Worm (Caenorhabditis elegans): ENCODE results near the gene C10A4.1.

The C10A4.1 gene

ce11 chrX:7376941-7377340, 39.2 kb upstream of the C10A4.1 start, which contains the start of gene npr-8 (continued):
- no peak for TF ChIP-seq ets-4 (GFP tag; optimal IDR thresholded peaks at IDR 0.05)
- TF ChIP-seq F33H1.4 (GFP tag; IDR thresholded peaks at IDR 0.05), result no peak

- TF ChIP-seq lin-54 (GFP tag; optimal IDR thresholded peaks at IDR 0.05) (no peak), B0261.1 (tag; optimal IDR thresholded peaks at IDR 0.05) (peak; percentile 72), him-1 (tag; optimal IDR thresholded peaks at IDR 0.05) (peak; percentile 78), attf-6 (GFP tag; IDR thresholded peaks at IDR 0.05) (no peak), Y56A3A.18 (GFP tag; IDR thresholded peaks at IDR 0.05) (no peak), mes-4 (tag; optimal IDR thresholded peaks at IDR 0.05) (peak; percentile 31), tbx-9 (tag; optimal IDR thresholded peaks at IDR 0.05; ENCODE audit: borderline replicate concordance) (no peak), dox-1 (GFP tag; IDR thresholded peaks at IDR 0.05) (no peak), hlh-26 (GFP tag; conservative IDR thresholded peaks at IDR 0.05) (no peak), attf-3 (GFP tag; conservative IDR thresholded peaks at IDR 0.05) (no peak), nhr-90 (tag; optimal IDR thresholded peaks at IDR 0.05) (no peak), ztf-22 (GFP tag; optimal IDR thresholded peaks at IDR 0.05) (no peak), chd-7 (tag; optimal IDR thresholded peaks at IDR 0.05) (no peak), mcd-1 (GFP tag; IDR thresholded peaks at IDR 0.05) (no peak), pha-4 (tag; optimal IDR thresholded peaks at IDR 0.05) (no peak), F22D6.2 (tag; optimal IDR thresholded peaks at IDR 0.05) (no peak), snpc-1.1 (tag; optimal IDR thresholded peaks at IDR 0.05; ENCODE audit: insufficient read depth) (no peak), F33H1.4 (GFP tag; IDR thresholded peaks at IDR 0.05) (no peak), snpc-1.3 (tag; optimal IDR thresholded peaks at IDR 0.05; ENCODE audit: insufficient read depth) (peak; percentile 70), ZK185.1 (tag; optimal IDR thresholded peaks at IDR 0.05; ENCODE audit: poor library complexity, severe bottlenecking) (peak; percentile 32), rpc-1 (optimal IDR thresholded peaks at IDR 0.05) (peak; percentile 83), rpc-1 (tag; optimal IDR thresholded peaks at IDR 0.05) (peak; percentile 92), ekl-4 (GFP tag; IDR thresholded peaks at IDR 0.05) (peak; percentile 54; the same call in 1 of the 2 replicates), K12H6.12 (tag; optimal IDR thresholded peaks at IDR 0.05) (no peak), Y67H2A.10 (GFP tag; conservative IDR thresholded peaks at IDR 0.05) (no peak), snpc-4 (GFP tag; optimal IDR thresholded peaks at IDR 0.05) (peak; percentile 48), snpc-4 (tag; optimal IDR thresholded peaks at IDR 0.05) (no peak), unc-62 (GFP tag; optimal IDR thresholded peaks at IDR 0.05) (no peak), nhr-120 (GFP tag; IDR thresholded peaks at IDR 0.05) (no peak), F57A8.1 (GFP tag; optimal IDR thresholded peaks at IDR 0.05) (no peak), madf-8 (GFP tag; conservative IDR thresholded peaks at IDR 0.05) (no peak), K11D2.4 (GFP tag; IDR thresholded peaks at IDR 0.05) (no peak), ccch-3 (GFP tag; optimal IDR thresholded peaks at IDR 0.05) (no peak), hmg-20 (GFP tag; IDR thresholded peaks at IDR 0.05) (no peak), lin-40 (tag; optimal IDR thresholded peaks at IDR 0.05) (no peak), rcor-1 (GFP tag; IDR thresholded peaks at IDR 0.05) (no peak), D2030.7 (GFP tag; IDR thresholded peaks at IDR 0.05) (no peak), ceh-58 (GFP tag; IDR thresholded peaks at IDR 0.05) (no peak), snpc-3.4 (tag; optimal IDR thresholded peaks at IDR 0.05) (peak; percentile 31), ztf-26 (tag; optimal IDR thresholded peaks at IDR 0.05) (no peak), egl-44 (GFP tag; IDR thresholded peaks at IDR 0.05) (no peak), rec-8 (tag; optimal IDR thresholded peaks at IDR 0.05) (peak in 1 of 2 experiments; percentile 26), xnd-1 (tag; optimal IDR thresholded peaks at IDR 0.05) (no peak), cebp-2 (GFP tag; IDR thresholded peaks at IDR 0.05) (no peak), lsy-27 (tag; optimal IDR thresholded peaks at IDR 0.05; ENCODE audit: borderline replicate concordance, insufficient read depth) (no peak), madf-10 (tag; optimal IDR thresholded peaks at IDR 0.05) (peak; percentile 12)
Measured at ce11 chrX:7378608-7379007, 37.6 kb upstream of the C10A4.1 start.
